Comparison of ENCODE assay signal across 5 worm cellular contexts in the genomic region with DNA sequence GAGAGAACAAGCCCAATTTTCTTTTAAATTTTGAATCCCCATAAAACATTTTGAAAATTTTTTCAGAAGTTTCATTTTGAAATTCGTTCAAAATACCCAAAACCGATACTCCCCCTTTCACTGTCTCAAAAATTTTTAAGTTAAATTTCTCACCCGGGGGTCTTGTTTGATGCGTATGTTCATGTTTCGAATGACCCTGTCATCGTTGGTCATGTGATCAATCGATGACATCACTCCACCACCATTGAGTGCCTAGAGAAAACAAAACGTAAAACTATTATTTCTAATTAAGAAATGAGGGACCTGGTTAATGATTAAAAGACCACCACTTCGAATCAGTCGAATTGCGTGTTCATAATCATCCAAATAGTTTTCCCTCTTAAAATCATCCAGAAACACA.
TF ChIP-seq lines count a peak whose summit lies in the region.

No protein-coding gene starts in this region.

TF ChIP-seq in whole organism, L1 larva, 84 proteins besides CTCF, POLR2A, EP300 and RAD21 (continues in another document):
- TF ChIP-seq fkh-10 (GFP tag; optimal IDR thresholded peaks at IDR 0.05; lab: Kevin White, UChicago) (no peak), unc-130 (tag; optimal IDR thresholded peaks at IDR 0.05; lab: Kevin White, UChicago) (peak; percentile 44), elt-2 (tag; optimal IDR thresholded peaks at IDR 0.05; lab: Kevin White, UChicago) (no peak), blmp-1 (tag; optimal IDR thresholded peaks at IDR 0.05; lab: Kevin White, UChicago) (peak; percentile 66), zag-1 (tag; optimal IDR thresholded peaks at IDR 0.05; lab: Kevin White, UChicago) (no peak), efl-3 (GFP tag; optimal IDR thresholded peaks at IDR 0.05; lab: Kevin White, UChicago) (no peak), nhr-20 (tag; optimal IDR thresholded peaks at IDR 0.05; lab: Kevin White, UChicago) (peak; percentile 58), nhr-71 (tag; optimal IDR thresholded peaks at IDR 0.05; lab: Kevin White, UChicago) (peak; percentile 62), fkh-4 (tag; optimal IDR thresholded peaks at IDR 0.05; lab: Kevin White, UChicago; ENCODE audit: borderline replicate concordance) (no peak), Y116A8C.19 (tag; optimal IDR thresholded peaks at IDR 0.05; lab: Kevin White, UChicago; ENCODE audit: borderline replicate concordance) (no peak), ztf-11 (tag; optimal IDR thresholded peaks at IDR 0.05; lab: Kevin White, UChicago) (no peak), C16A3.4 (tag; optimal IDR thresholded peaks at IDR 0.05; lab: Kevin White, UChicago) (peak; percentile 35), lin-35 (GFP tag; optimal IDR thresholded peaks at IDR 0.05; lab: Kevin White, UChicago) (peak in 1 of 2 experiments; percentile 57), nhr-19 (GFP tag; conservative IDR thresholded peaks at IDR 0.05; lab: Robert Waterston, UW) (peak; percentile 44), lin-14 (GFP tag; optimal IDR thresholded peaks at IDR 0.05; lab: Kevin White, UChicago) (peak; percentile 56), unc-30 (tag; optimal IDR thresholded peaks at IDR 0.05; lab: Kevin White, UChicago) (no peak), rnt-1 (tag; optimal IDR thresholded peaks at IDR 0.05; lab: Kevin White, UChicago) (peak; percentile 2)

TF ChIP-seq in whole organism, L2 larva, 48 proteins besides CTCF, POLR2A, EP300 and RAD21 (continues in another document):
- peak; percentile 8 for TF ChIP-seq crh-2 (tag; optimal IDR thresholded peaks at IDR 0.05; lab: Kevin White, UChicago)
- peak; percentile 49 for TF ChIP-seq sma-3 (GFP tag; optimal IDR thresholded peaks at IDR 0.05; lab: Kevin White, UChicago)
- no peak for TF ChIP-seq elt-3 (tag; optimal IDR thresholded peaks at IDR 0.05; lab: Kevin White, UChicago)
- TF ChIP-seq gmeb-1 (tag; optimal IDR thresholded peaks at IDR 0.05; lab: Kevin White, UChicago), result peak; percentile 6
- no peak for TF ChIP-seq nhr-12 (tag; optimal IDR thresholded peaks at IDR 0.05; lab: Kevin White, UChicago)
- peak; percentile 21 for TF ChIP-seq blmp-1 (tag; optimal IDR thresholded peaks at IDR 0.05; lab: Kevin White, UChicago; ENCODE audit: insufficient read depth)
- no peak for TF ChIP-seq ama-1 (optimal IDR thresholded peaks at IDR 0.05; lab: Kevin White, UChicago)
- TF ChIP-seq ztf-11 (tag; optimal IDR thresholded peaks at IDR 0.05; lab: Kevin White, UChicago), result no peak
- no peak for TF ChIP-seq peb-1 (tag; optimal IDR thresholded peaks at IDR 0.05; lab: Kevin White, UChicago)
- TF ChIP-seq nhr-129 (tag; optimal IDR thresholded peaks at IDR 0.05; lab: Kevin White, UChicago), result no peak
- peak; percentile 7 for TF ChIP-seq C34F6.9 (tag; optimal IDR thresholded peaks at IDR 0.05; lab: Kevin White, UChicago)
- no peak for TF ChIP-seq Y55F3AM.14 (GFP tag; optimal IDR thresholded peaks at IDR 0.05; lab: Kevin White, UChicago)
- TF ChIP-seq nhr-10 (tag; optimal IDR thresholded peaks at IDR 0.05; lab: Kevin White, UChicago), result no peak
- TF ChIP-seq mdl-1 (tag; optimal IDR thresholded peaks at IDR 0.05; lab: Kevin White, UChicago), result no peak
- peak; percentile 37 for TF ChIP-seq sma-9 (GFP tag; optimal IDR thresholded peaks at IDR 0.05; lab: Kevin White, UChicago)
- TF ChIP-seq sma-9 (tag; optimal IDR thresholded peaks at IDR 0.05; lab: Kevin White, UChicago), result no peak
- TF ChIP-seq nhr-25 (tag; optimal IDR thresholded peaks at IDR 0.05; lab: Kevin White, UChicago), result peak; percentile 89
- TF ChIP-seq elt-1 (tag; optimal IDR thresholded peaks at IDR 0.05; lab: Kevin White, UChicago), result no peak

TF ChIP-seq in whole organism, L3 larva, 47 proteins besides CTCF, POLR2A, EP300 and RAD21 (continues in another document):
- no peak for TF ChIP-seq eor-1 (tag; optimal IDR thresholded peaks at IDR 0.05; lab: Kevin White, UChicago)
- no peak for TF ChIP-seq daf-12 (tag; optimal IDR thresholded peaks at IDR 0.05; lab: Kevin White, UChicago)
- no peak for TF ChIP-seq R02D3.7 (tag; optimal IDR thresholded peaks at IDR 0.05; lab: Kevin White, UChicago)
- no peak for TF ChIP-seq jun-1 (tag; optimal IDR thresholded peaks at IDR 0.05; lab: Kevin White, UChicago)
- TF ChIP-seq nhr-25 (tag; optimal IDR thresholded peaks at IDR 0.05; lab: Kevin White, UChicago), result peak; percentile 77
- TF ChIP-seq nhr-11 (tag; optimal IDR thresholded peaks at IDR 0.05; lab: Kevin White, UChicago), result no peak
- TF ChIP-seq elt-2 (tag; optimal IDR thresholded peaks at IDR 0.05; lab: Kevin White, UChicago), result no peak
- no peak for TF ChIP-seq nhr-28 (tag; optimal IDR thresholded peaks at IDR 0.05; lab: Kevin White, UChicago)
- no peak for TF ChIP-seq nhr-77 (tag; optimal IDR thresholded peaks at IDR 0.05; lab: Kevin White, UChicago)
- no peak for TF ChIP-seq ceh-9 (tag; optimal IDR thresholded peaks at IDR 0.05; lab: Kevin White, UChicago)
- TF ChIP-seq nhr-12 (tag; optimal IDR thresholded peaks at IDR 0.05; lab: Kevin White, UChicago), result no peak
- no peak for TF ChIP-seq fos-1 (tag; optimal IDR thresholded peaks at IDR 0.05; lab: Kevin White, UChicago)
- TF ChIP-seq unc-62 (GFP tag; optimal IDR thresholded peaks at IDR 0.05; lab: Kevin White, UChicago), result no peak
- peak; percentile 71 for TF ChIP-seq nhr-23 (tag; optimal IDR thresholded peaks at IDR 0.05; lab: Kevin White, UChicago)
- TF ChIP-seq ceh-16 (tag; optimal IDR thresholded peaks at IDR 0.05; lab: Kevin White, UChicago), result no peak
- no peak for TF ChIP-seq lsy-12 (tag; optimal IDR thresholded peaks at IDR 0.05; lab: Kevin White, UChicago)
- no peak for TF ChIP-seq sea-2 (GFP tag; optimal IDR thresholded peaks at IDR 0.05; lab: Kevin White, UChicago)
- no peak for TF ChIP-seq pha-4 (tag; optimal IDR thresholded peaks at IDR 0.05; lab: Kevin White, UChicago)
- no peak for TF ChIP-seq unc-39 (tag; optimal IDR thresholded peaks at IDR 0.05; lab: Kevin White, UChicago)
- TF ChIP-seq nfya-1 (tag; optimal IDR thresholded peaks at IDR 0.05; lab: Kevin White, UChicago; ENCODE audit: insufficient read depth), result peak; percentile 22

TF ChIP-seq in whole organism, L4 larva, 104 proteins besides CTCF, POLR2A, EP300 and RAD21:
- TF ChIP-seq zip-11 (GFP tag; IDR thresholded peaks at IDR 0.05; lab: Robert Waterston, UW) (no peak), unc-130 (GFP tag; optimal IDR thresholded peaks at IDR 0.05; lab: Kevin White, UChicago) (no peak), nhr-42 (GFP tag; IDR thresholded peaks at IDR 0.05; lab: Robert Waterston, UW) (no peak), T26A8.4 (GFP tag; IDR thresholded peaks at IDR 0.05; lab: Robert Waterston, UW) (no peak), nhr-10 (tag; optimal IDR thresholded peaks at IDR 0.05; lab: Kevin White, UChicago) (no peak), hif-1 (tag; optimal IDR thresholded peaks at IDR 0.05; lab: Kevin White, UChicago) (no peak), hlh-30 (tag; optimal IDR thresholded peaks at IDR 0.05; lab: Kevin White, UChicago; ENCODE audit: insufficient read depth) (peak; percentile 82), lin-13 (GFP tag; optimal IDR thresholded peaks at IDR 0.05; lab: Kevin White, UChicago) (no peak), mep-1 (tag; optimal IDR thresholded peaks at IDR 0.05; lab: Kevin White, UChicago) (peak; percentile 28), unc-62 (GFP tag; optimal IDR thresholded peaks at IDR 0.05 in 1 of 2; lab: Kevin White, UChicago) (no peak), unc-62 (tag; optimal IDR thresholded peaks at IDR 0.05; lab: Kevin White, UChicago) (no peak), nhr-28 (tag; optimal IDR thresholded peaks at IDR 0.05; lab: Kevin White, UChicago) (peak; percentile 14), rbr-2 (tag; optimal IDR thresholded peaks at IDR 0.05; lab: Kevin White, UChicago) (no peak), zfp-2 (tag; optimal IDR thresholded peaks at IDR 0.05; lab: Kevin White, UChicago) (no peak)
TF ChIP-seq in whole organism, L4 larva: peak in this region for 3.

TF ChIP-seq in whole organism, late embryonic, 69 proteins besides CTCF, POLR2A, EP300 and RAD21:
- TF ChIP-seq pat-9 (tag; optimal IDR thresholded peaks at IDR 0.05; lab: Kevin White, UChicago) (no peak), hlh-30 (tag; optimal IDR thresholded peaks at IDR 0.05; lab: Kevin White, UChicago; ENCODE audit: insufficient read depth) (peak; percentile 30)
